Fruit fly (Drosophila melanogaster): Measurements from ENCODE around the gene RhoL.
A peak's percentile ranks its signal among the peaks of the same experiment; 100 is the strongest.

DNA sequence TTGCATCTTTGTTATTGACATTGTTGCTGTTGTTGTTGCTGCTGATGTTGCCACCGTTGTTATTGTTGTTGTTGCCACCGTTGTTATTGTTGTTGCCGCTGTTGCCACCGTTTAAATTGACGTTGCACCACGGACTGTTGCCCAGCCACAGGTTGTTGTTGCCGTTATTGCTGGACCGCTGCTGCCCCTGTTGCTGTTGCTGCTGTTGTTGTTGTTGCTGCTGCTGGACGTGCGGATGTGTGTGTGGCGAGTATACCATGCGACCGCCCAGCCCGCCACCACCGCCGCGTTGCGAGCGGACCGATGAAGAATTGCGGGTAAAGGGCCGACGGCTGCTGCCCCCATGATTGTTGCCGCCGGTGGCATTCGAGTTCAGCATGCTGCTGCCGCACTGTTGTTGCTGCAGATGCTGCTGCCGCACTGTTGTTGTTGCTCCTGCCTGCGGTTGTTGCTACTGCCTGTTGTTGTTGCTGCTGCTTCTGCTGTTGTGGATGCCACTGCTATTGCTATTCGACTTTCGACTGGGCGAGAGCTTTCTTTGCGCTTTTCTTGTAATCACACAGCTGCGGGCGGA is 44.5 kb upstream of the RhoL start:
- TF ChIP-seq prd (optimal IDR thresholded peaks at IDR 0.05) (no peak), prd (GFP tag; IDR thresholded peaks at IDR 0.05) (peak; percentile 39; the same call in 1 of the 3 replicates), CG15514 (GFP tag; optimal IDR thresholded peaks at IDR 0.05) (no peak), CG4282 (GFP tag; optimal IDR thresholded peaks at IDR 0.05) (no peak), Six4 (GFP tag; optimal IDR thresholded peaks at IDR 0.05) (no peak), MTF-1 (GFP tag; optimal IDR thresholded peaks at IDR 0.05; ENCODE audit: borderline replicate concordance) (no peak), CG16815 (GFP tag; optimal IDR thresholded peaks at IDR 0.05) (no peak), HLH4C (GFP tag; IDR thresholded peaks at IDR 0.05; ENCODE audit: partially characterized antibody) (no peak), CG18262 (tag; optimal IDR thresholded peaks at IDR 0.05) (no peak), CG17912 (GFP tag; optimal IDR thresholded peaks at IDR 0.05) (no peak), CG6654 (GFP tag; optimal IDR thresholded peaks at IDR 0.05) (no peak), Sin3A (optimal IDR thresholded peaks at IDR 0.05) (no peak), Dek (tag; optimal IDR thresholded peaks at IDR 0.05) (no peak)
